Worm (Caenorhabditis elegans) whole organism, late embryonic: ENCODE data around the gene C09B8.4.
A peak's percentile ranks its signal among the peaks of the same experiment; 100 is the strongest.

Source experiments
- C08G9.2 ChIP-seq: sonication (generic microtip); optimal IDR thresholded peaks from 2 replicates; lab custom pipeline; 2016; ENCODE audit warnings: mild to moderate bottlenecking, missing genetic modification characterization, moderate library complexity, missing compliant biosample characterization
- F13H6.1 ChIP-seq: sonication (generic microtip); optimal IDR thresholded peaks from 2 replicates; lab custom pipeline; 2016; ENCODE audit warnings: missing genetic modification characterization, missing compliant biosample characterization
- K02D7.2 ChIP-seq: sonication (generic microtip); optimal IDR thresholded peaks from 2 replicates; lab custom pipeline; 2017; ENCODE audit warnings: mild to moderate bottlenecking, missing genetic modification characterization, missing compliant biosample characterization
- K09A11.1 ChIP-seq: sonication (generic microtip); optimal IDR thresholded peaks from 2 replicates; lab custom pipeline; 2017; ENCODE audit warnings: antibody characterized with exemption, mild to moderate bottlenecking, missing genetic modification characterization, missing compliant biosample characterization; ENCODE audit not compliant: insufficient read depth
- T23F11.4 ChIP-seq: fragments of 200-800 bp; sonication (Bioruptor generic); optimal IDR thresholded peaks from 2 replicates; lab custom pipeline; 2018; ENCODE audit warnings: mild to moderate bottlenecking, missing genetic modification characterization, missing compliant biosample characterization
- Y22D7AL.16 ChIP-seq: sonication (generic microtip); optimal IDR thresholded peaks from 2 replicates; lab custom pipeline; 2016; ENCODE audit warnings: missing genetic modification characterization, missing compliant biosample characterization
- ahr-1 ChIP-seq: sonication (generic microtip); optimal IDR thresholded peaks from 2 replicates; lab custom pipeline; 2016; ENCODE audit warnings: missing genetic modification characterization, missing compliant biosample characterization
- ama-1 ChIP-seq: fragments of 150-350 bp; optimal IDR thresholded peaks from 2 replicates; lab custom pipeline; 2014
- ceh-14 ChIP-seq: sonication (generic microtip); optimal IDR thresholded peaks from 2 replicates; lab custom pipeline; 2016; ENCODE audit warnings: missing genotype, missing genetic modification characterization, missing compliant biosample characterization
- ceh-2 ChIP-seq: sonication (generic microtip); optimal IDR thresholded peaks from 2 replicates; lab custom pipeline; 2016; ENCODE audit warnings: missing genotype, missing genetic modification characterization, missing compliant biosample characterization
- ceh-31 ChIP-seq: sonication (generic microtip); optimal IDR thresholded peaks from 2 replicates; lab custom pipeline; 2016; ENCODE audit warnings: missing genetic modification characterization, missing compliant biosample characterization
- ceh-34 ChIP-seq: sonication (generic microtip); optimal IDR thresholded peaks from 2 replicates; lab custom pipeline; 2016; ENCODE audit warnings: mild to moderate bottlenecking, missing genetic modification characterization, missing compliant biosample characterization
- ceh-45 ChIP-seq: fragments of 200-800 bp; sonication (Bioruptor generic); IDR thresholded peaks from 2 replicates; pipeline ENCODE4 v1.3.6; 2022; ENCODE audit warnings: missing genetic modification reagents, missing genetic modification characterization, missing compliant biosample characterization
- ceh-48 ChIP-seq: sonication (generic microtip); optimal IDR thresholded peaks from 2 replicates; lab custom pipeline; 2016; ENCODE audit warnings: missing genetic modification characterization, inconsistent platforms, missing compliant biosample characterization
- dve-1 ChIP-seq: sonication (generic microtip); optimal IDR thresholded peaks from 2 replicates; lab custom pipeline; 2017; ENCODE audit warnings: antibody characterized with exemption, mild to moderate bottlenecking, missing genetic modification characterization, missing compliant biosample characterization
- elt-2 ChIP-seq: sonication (generic microtip); optimal IDR thresholded peaks from 2 replicates; lab custom pipeline; 2016; ENCODE audit warnings: missing genetic modification reagents, missing genetic modification characterization, missing compliant biosample characterization
- ets-4 ChIP-seq: sonication (generic microtip); optimal IDR thresholded peaks from 2 replicates; lab custom pipeline; 2016; ENCODE audit warnings: missing genetic modification characterization, missing compliant biosample characterization
- eyg-1 ChIP-seq: sonication (generic microtip); optimal IDR thresholded peaks from 2 replicates; lab custom pipeline; 2016; ENCODE audit warnings: missing genotype, missing genetic modification characterization, missing compliant biosample characterization
- fax-1 ChIP-seq: sonication (generic microtip); optimal IDR thresholded peaks from 2 replicates; lab custom pipeline; 2016; ENCODE audit warnings: missing genotype, missing genetic modification characterization, missing compliant biosample characterization
- fkh-6 ChIP-seq: sonication (generic microtip); optimal IDR thresholded peaks from 2 replicates; lab custom pipeline; 2016; ENCODE audit warnings: missing genetic modification characterization, missing compliant biosample characterization
- hlh-13 ChIP-seq: fragments of 200-800 bp; sonication (Bioruptor generic); optimal IDR thresholded peaks from 2 replicates; lab custom pipeline; 2018; ENCODE audit warnings: mild to moderate bottlenecking, missing genetic modification characterization, missing compliant biosample characterization
- hlh-15 ChIP-seq: sonication (generic microtip); optimal IDR thresholded peaks from 2 replicates; lab custom pipeline; 2016; ENCODE audit warnings: missing genetic modification characterization, missing compliant biosample characterization
- hlh-6 ChIP-seq: sonication (generic microtip); optimal IDR thresholded peaks from 2 replicates; lab custom pipeline; 2016; ENCODE audit warnings: missing genotype, missing genetic modification characterization, missing compliant biosample characterization
- hlh-8 ChIP-seq: sonication (generic microtip); optimal IDR thresholded peaks from 2 replicates; lab custom pipeline; 2016; ENCODE audit warnings: missing genotype, missing genetic modification characterization, missing compliant biosample characterization
- lin-11 ChIP-seq: fragments of 200-800 bp; sonication (Bioruptor generic); optimal IDR thresholded peaks from 2 replicates; lab custom pipeline; 2018; ENCODE audit warnings: mild to moderate bottlenecking, missing genetic modification characterization, missing compliant biosample characterization
- mec-3 ChIP-seq: sonication (generic microtip); optimal IDR thresholded peaks from 2 replicates; lab custom pipeline; 2016; ENCODE audit warnings: borderline replicate concordance, missing genetic modification characterization, missing compliant biosample characterization
- nhr-11 ChIP-seq: fragments of 150-350 bp; optimal IDR thresholded peaks from 2 replicates; lab custom pipeline; 2014; ENCODE audit warnings: missing biosample characterization, missing genetic modification characterization
- nhr-232 ChIP-seq: sonication (generic microtip); optimal IDR thresholded peaks from 2 replicates; lab custom pipeline; 2016; ENCODE audit warnings: missing genetic modification characterization, missing compliant biosample characterization
- npax-4 ChIP-seq: sonication (generic microtip); optimal IDR thresholded peaks from 2 replicates; lab custom pipeline; 2016; ENCODE audit warnings: missing genetic modification characterization, missing compliant biosample characterization
- pag-3 ChIP-seq: sonication (generic microtip); optimal IDR thresholded peaks from 2 replicates; lab custom pipeline; 2016; ENCODE audit warnings: missing compliant biosample characterization, missing genetic modification characterization, borderline replicate concordance
- pat-9 ChIP-seq: fragments of 200-800 bp; sonication (Bioruptor generic); optimal IDR thresholded peaks from 2 replicates; lab custom pipeline; 2018; ENCODE audit warnings: mild to moderate bottlenecking, missing genetic modification characterization, moderate library complexity, missing compliant biosample characterization
- pha-4 ChIP-seq: fragments of 150-350 bp; optimal IDR thresholded peaks from 2 replicates; lab custom pipeline; 2018; ENCODE audit warnings: missing biosample characterization, missing genetic modification reagents, missing genetic modification characterization
- pros-1 ChIP-seq: fragments of 150-350 bp; optimal IDR thresholded peaks from 2 replicates; lab custom pipeline; 2014; ENCODE audit warnings: missing biosample characterization, missing genetic modification reagents, missing genetic modification characterization
- ref-2 ChIP-seq: sonication (generic microtip); optimal IDR thresholded peaks from 2 replicates; lab custom pipeline; 2016; ENCODE audit warnings: missing genetic modification characterization, missing compliant biosample characterization
- sdc-2 ChIP-seq: sonication (generic microtip); optimal IDR thresholded peaks from 2 replicates; lab custom pipeline; 2016; ENCODE audit warnings: missing genotype, missing genetic modification characterization, missing compliant biosample characterization
- sox-2 ChIP-seq: fragments of 200-800 bp; sonication (Bioruptor generic); IDR thresholded peaks from 2 replicates; pipeline ENCODE4 v1.3.6; 2022; ENCODE audit warnings: missing genetic modification reagents, missing genetic modification characterization, missing compliant biosample characterization
- syd-9 ChIP-seq: sonication (generic microtip); optimal IDR thresholded peaks from 2 replicates; lab custom pipeline; 2016; ENCODE audit warnings: mild to moderate bottlenecking, missing genetic modification characterization, moderate library complexity, missing compliant biosample characterization
- tbx-2 ChIP-seq: sonication (generic microtip); optimal IDR thresholded peaks from 2 replicates; lab custom pipeline; 2016; ENCODE audit warnings: missing genetic modification characterization, missing compliant biosample characterization
- ztf-16 ChIP-seq: sonication (generic microtip); optimal IDR thresholded peaks from 2 replicates; lab custom pipeline; 2017; ENCODE audit warnings: missing genetic modification characterization, missing compliant biosample characterization

The C09B8.4 gene

ce11 chrX:5995613-5996206, 24.0 kb downstream of the C09B8.4 start, which contains the start of gene inx-3:
inx-3 (plus strand) TSS chrX:5996156.
- TF ChIP-seq ceh-48 (tag; lab: Kevin White, UChicago) (no peak), ceh-31 (peak; percentile 43), ahr-1 (tag; lab: Kevin White, UChicago) (no peak), ceh-14 (tag; lab: Kevin White, UChicago) (no peak), npax-4 (tag; lab: Kevin White, UChicago) (no peak), ref-2 (tag; lab: Kevin White, UChicago) (peak; percentile 38), fkh-6 (tag; lab: Kevin White, UChicago) (no peak), ets-4 (tag; lab: Kevin White, UChicago) (no peak), fax-1 (tag; lab: Kevin White, UChicago) (no peak), syd-9 (tag; lab: Kevin White, UChicago) (peak; percentile 29), dve-1 (no peak), T23F11.4 (GFP tag; lab: Kevin White, UChicago) (peak; percentile 48), pros-1 (tag; lab: Kevin White, UChicago) (no peak), pha-4 (tag; lab: Kevin White, UChicago) (no peak), ceh-2 (peak; percentile 17), mec-3 (tag; lab: Kevin White, UChicago) (no peak), tbx-2 (tag; lab: Kevin White, UChicago) (peak; percentile 63), sdc-2 (tag; lab: Kevin White, UChicago) (peak; percentile 42), hlh-13 (GFP tag; lab: Kevin White, UChicago) (no peak), Y22D7AL.16 (tag; lab: Kevin White, UChicago) (no peak), lin-11 (tag; lab: Kevin White, UChicago) (no peak), elt-2 (tag; lab: Kevin White, UChicago) (no peak), eyg-1 (tag; lab: Kevin White, UChicago) (peak; percentile 40), K02D7.2 (tag; lab: Kevin White, UChicago) (no peak), ceh-34 (tag; lab: Kevin White, UChicago) (peak; percentile 56), hlh-6 (tag; lab: Kevin White, UChicago) (peak; percentile 32), hlh-8 (tag; lab: Kevin White, UChicago) (peak; percentile 22), C08G9.2 (tag; lab: Kevin White, UChicago) (peak; percentile 24), nhr-232 (peak; percentile 24), pag-3 (tag; lab: Kevin White, UChicago) (no peak), F13H6.1 (no peak)

- no peak for TF ChIP-seq lin-11 (tag; lab: Kevin White, UChicago)
- no peak for TF ChIP-seq ceh-14 (tag; lab: Kevin White, UChicago)
- TF ChIP-seq sox-2 (GFP tag; lab: Robert Waterston, UW): peak; percentile 66
- TF ChIP-seq nhr-11 (tag; lab: Kevin White, UChicago): no peak
- TF ChIP-seq pros-1 (tag; lab: Kevin White, UChicago): no peak
- TF ChIP-seq ceh-2: no peak
- no peak for TF ChIP-seq pat-9
These were observed 25.7 kb downstream of the C09B8.4 start for ce11 chrX:5994004-5994403.

ce11 chrX:5992770-5993169, 27.0 kb downstream of the C09B8.4 start, which contains the start of gene F22F4.5:
F22F4.5 (minus strand) TSS chrX:5992870.
- TF ChIP-seq Y22D7AL.16 (tag; lab: Kevin White, UChicago): no peak
- TF ChIP-seq fax-1 (tag; lab: Kevin White, UChicago): no peak
- no peak for TF ChIP-seq ceh-45
- no peak for TF ChIP-seq K09A11.1 (tag; lab: Kevin White, UChicago)
- TF ChIP-seq ztf-16 (tag; lab: Kevin White, UChicago): no peak
- no peak for TF ChIP-seq ceh-34 (tag; lab: Kevin White, UChicago)
- TF ChIP-seq ahr-1 (tag; lab: Kevin White, UChicago): no peak
- no peak for TF ChIP-seq hlh-15 (tag; lab: Kevin White, UChicago)
- TF ChIP-seq ama-1 (lab: Kevin White, UChicago): no peak
- TF ChIP-seq npax-4 (tag; lab: Kevin White, UChicago): no peak
- no peak for TF ChIP-seq eyg-1 (tag; lab: Kevin White, UChicago)
